Fruit fly (Drosophila melanogaster) whole organism, embryonic: ENCODE data around the gene CG7912.
A peak's percentile ranks its signal among the peaks of the same experiment; 100 is the strongest.

Experiments used
- Abd-B ChIP-seq: fragments of 200-800 bp; sonication (Bioruptor generic); optimal IDR thresholded peaks from 2 replicates; lab custom pipeline; 2018; ENCODE audit warnings: missing biosample characterization, mild to moderate bottlenecking, missing genetic modification characterization, moderate library complexity
- Ada2b ChIP-seq: fragments of 200-800 bp; sonication (Bioruptor generic); IDR thresholded peaks from 2 replicates; pipeline ENCODE4 v1.3.6; 2022; ENCODE audit warnings: missing biosample characterization, missing genetic modification characterization
- Bdp1 ChIP-seq: fragments of 200-800 bp; sonication (Bioruptor generic); optimal IDR thresholded peaks from 3 replicates; lab custom pipeline; 2016; ENCODE audit warnings: missing biosample characterization, missing genetic modification characterization
- Bgb ChIP-seq: fragments of 200-800 bp; sonication (Bioruptor generic); IDR thresholded peaks from 2 replicates; pipeline ENCODE4 v1.3.6; 2022; ENCODE audit warnings: missing biosample characterization, missing genetic modification characterization; ENCODE audit not compliant: partially characterized antibody
- CG11695 ChIP-seq: fragments of 200-800 bp; sonication (Bioruptor generic); IDR thresholded peaks from 3 replicates; pipeline ENCODE4 v1.3.6; 2022; ENCODE audit warnings: missing biosample characterization, missing genetic modification characterization
- CG13775 ChIP-seq: fragments of 200-800 bp; sonication (Bioruptor generic); optimal IDR thresholded peaks from 3 replicates; lab custom pipeline; 2017; ENCODE audit warnings: missing biosample characterization, mild to moderate bottlenecking, missing genetic modification characterization
- CG14014 ChIP-seq: fragments of 200-800 bp; sonication (Bioruptor generic); IDR thresholded peaks from 2 replicates; pipeline ENCODE4 v1.3.6; 2022; ENCODE audit warnings: missing biosample characterization, missing genetic modification characterization
- CG16779 ChIP-seq: fragments of 200-800 bp; sonication (Bioruptor generic); IDR thresholded peaks from 2 replicates; pipeline ENCODE4 v1.3.6; 2022; ENCODE audit warnings: missing biosample characterization, missing genetic modification characterization
- CG16813 ChIP-seq: fragments of 200-800 bp; sonication (Bioruptor generic); IDR thresholded peaks from 3 replicates; pipeline ENCODE4 v1.3.6; 2022; ENCODE audit warnings: missing biosample characterization, missing genetic modification characterization; ENCODE audit not compliant: partially characterized antibody
- CG17829 ChIP-seq: fragments of 200-800 bp; optimal IDR thresholded peaks from 2 replicates; lab custom pipeline; 2019; ENCODE audit warnings: missing biosample characterization, mild to moderate bottlenecking, missing genetic modification characterization, moderate library complexity
- CG2889 ChIP-seq: fragments of 200-800 bp; sonication (Bioruptor generic); IDR thresholded peaks from 3 replicates; pipeline ENCODE4 v1.3.6; 2022; ENCODE audit warnings: missing biosample characterization, missing genetic modification characterization
- CG3065 ChIP-seq: fragments of 200-800 bp; sonication (Bioruptor generic); optimal IDR thresholded peaks from 2 replicates; lab custom pipeline; 2016; ENCODE audit warnings: missing biosample characterization, missing genetic modification characterization
- CG32532 ChIP-seq: fragments of 200-800 bp; sonication (Bioruptor generic); IDR thresholded peaks from 2 replicates; pipeline ENCODE4 v1.3.6; 2022; ENCODE audit warnings: missing biosample characterization, missing genetic modification characterization
- CG33557 ChIP-seq: fragments of 200-800 bp; sonication (Bioruptor generic); optimal IDR thresholded peaks from 2 replicates; lab custom pipeline; 2019; ENCODE audit warnings: missing biosample characterization, mild to moderate bottlenecking, missing genetic modification characterization, moderate library complexity
- CG3407 ChIP-seq: fragments of 200-800 bp; sonication (Bioruptor generic); optimal IDR thresholded peaks from 2 replicates; lab custom pipeline; 2018; ENCODE audit warnings: missing biosample characterization, mild to moderate bottlenecking, missing genetic modification characterization
- CG3726 ChIP-seq: fragments of 200-800 bp; sonication (Bioruptor generic); IDR thresholded peaks from 3 replicates; pipeline ENCODE4, ENCODE4 v1.3.6; 2022; ENCODE audit warnings: missing biosample characterization, missing genetic modification characterization
- CG4282 ChIP-seq: fragments of 200-800 bp; sonication (Bioruptor generic); optimal IDR thresholded peaks from 2 replicates; lab custom pipeline; 2016; ENCODE audit warnings: missing biosample characterization, missing genetic modification characterization
- CG4707 ChIP-seq: fragments of 200-800 bp; sonication (Bioruptor generic); optimal IDR thresholded peaks from 2 replicates; lab custom pipeline; 2018; ENCODE audit warnings: missing biosample characterization, mild to moderate bottlenecking, missing genetic modification characterization, moderate library complexity
- CG6854 ChIP-seq: fragments of 200-800 bp; sonication (Bioruptor generic); optimal IDR thresholded peaks from 3 replicates; lab custom pipeline; 2017; ENCODE audit warnings: missing biosample characterization, mild to moderate bottlenecking, missing genetic modification characterization
- CG7963 ChIP-seq: fragments of 200-800 bp; sonication (Bioruptor generic); IDR thresholded peaks from 3 replicates; pipeline ENCODE4 v1.3.6; 2022; ENCODE audit warnings: missing biosample characterization, missing genetic modification characterization; ENCODE audit not compliant: partially characterized antibody
- CG8290 ChIP-seq, 3 experiments: fragments of 200-800 bp; sonication (Bioruptor generic); optimal IDR thresholded peaks; 2 replicates each; lab custom pipeline; 2016 to 2019; ENCODE audit warnings: missing biosample characterization in 3 of 3, missing genetic modification characterization in 3 of 3, mild to moderate bottlenecking in 2 of 3, moderate library complexity in 1 of 3
- CG9727 ChIP-seq: fragments of 200-800 bp; sonication (Bioruptor generic); optimal IDR thresholded peaks from 3 replicates; lab custom pipeline; 2017; ENCODE audit warnings: missing biosample characterization, mild to moderate bottlenecking, missing genetic modification characterization
- CHES-1-like ChIP-seq: fragments of 200-800 bp; sonication (Bioruptor generic); optimal IDR thresholded peaks from 2 replicates; lab custom pipeline; 2016; ENCODE audit warnings: missing biosample characterization, missing genetic modification characterization
- D ChIP-seq, 2 experiments: fragments of 200-800 bp in 1 of 2; fragments of >200 bp in 1 of 2; sonication (Bioruptor generic) in 1 of 2; optimal IDR thresholded peaks; 2 replicates in 1 of 2; 3 replicates in 1 of 2; lab custom pipeline; 2017; ENCODE audit warnings: mild to moderate bottlenecking in 1 of 2, missing biosample characterization in 1 of 2, missing genetic modification characterization in 1 of 2, missing genetic modification reagents in 1 of 2
- Dbx ChIP-seq: fragments of 200-800 bp; sonication (Bioruptor generic); IDR thresholded peaks from 3 replicates; pipeline ENCODE4 v1.3.6; 2022; ENCODE audit warnings: missing biosample characterization, missing genetic modification characterization
- Deaf1 ChIP-seq: fragments of 200-800 bp; optimal IDR thresholded peaks from 3 replicates; lab custom pipeline; 2019; ENCODE audit warnings: missing biosample characterization, mild to moderate bottlenecking, missing genetic modification characterization, moderate library complexity
- E2f2 ChIP-seq: fragments of 200-800 bp; sonication (Bioruptor generic); IDR thresholded peaks from 2 replicates; pipeline ENCODE4 v1.3.6; 2022; ENCODE audit warnings: missing biosample characterization, missing genetic modification characterization
- Fer3 ChIP-seq: fragments of 200-800 bp; sonication (Bioruptor generic); optimal IDR thresholded peaks from 2 replicates; lab custom pipeline; 2018; ENCODE audit warnings: missing biosample characterization, mild to moderate bottlenecking, missing genetic modification characterization, moderate library complexity
- Lpt ChIP-seq: fragments of >200 bp; optimal IDR thresholded peaks from 2 replicates; lab custom pipeline; 2018; ENCODE audit warnings: missing biosample characterization, missing genetic modification characterization
- Side ChIP-seq: fragments of 200-800 bp; sonication (Bioruptor generic); optimal IDR thresholded peaks from 2 replicates; lab custom pipeline; 2016; ENCODE audit warnings: missing biosample characterization, missing genetic modification characterization
- Sin3A ChIP-seq: fragments of >200 bp; optimal IDR thresholded peaks from 2 replicates; lab custom pipeline; 2018
- Usf ChIP-seq: fragments of 200-800 bp; sonication (Bioruptor generic); optimal IDR thresholded peaks from 2 replicates; lab custom pipeline; 2017; ENCODE audit warnings: missing genotype, missing biosample characterization, missing genetic modification characterization
- cas ChIP-seq: fragments of 200-800 bp; sonication (Bioruptor generic); IDR thresholded peaks from 2 replicates; pipeline ENCODE4 v1.3.6; 2022; ENCODE audit warnings: missing biosample characterization, missing genetic modification characterization
- chinmo ChIP-seq: fragments of 200-800 bp; sonication (Bioruptor generic); IDR thresholded peaks from 4 replicates; pipeline ENCODE4 v1.3.6; 2022; ENCODE audit warnings: missing biosample characterization, missing genetic modification characterization; ENCODE audit not compliant: partially characterized antibody
- corto ChIP-seq: fragments of 200-800 bp; sonication (Bioruptor generic); optimal IDR thresholded peaks from 2 replicates; lab custom pipeline; 2016; ENCODE audit warnings: missing biosample characterization, mild to moderate bottlenecking, missing genetic modification characterization, moderate library complexity
- fd64A ChIP-seq: fragments of 200-800 bp; sonication (Bioruptor generic); optimal IDR thresholded peaks from 3 replicates; lab custom pipeline; 2018; ENCODE audit warnings: missing biosample characterization, mild to moderate bottlenecking, missing genetic modification characterization
- gcm ChIP-seq: fragments of 200-800 bp; sonication (Bioruptor generic); optimal IDR thresholded peaks from 2 replicates; lab custom pipeline; 2019; ENCODE audit warnings: missing biosample characterization, mild to moderate bottlenecking, missing genetic modification characterization, moderate library complexity
- gsb-n ChIP-seq: fragments of 200-800 bp; sonication (Bioruptor generic); optimal IDR thresholded peaks from 3 replicates; lab custom pipeline; 2018; ENCODE audit warnings: missing biosample characterization, mild to moderate bottlenecking, missing genetic modification characterization
- ind ChIP-seq: fragments of 200-800 bp; sonication (Bioruptor generic); optimal IDR thresholded peaks from 3 replicates; lab custom pipeline; 2016; ENCODE audit warnings: missing biosample characterization, missing genetic modification characterization
- lola ChIP-seq, 3 experiments: fragments of >200 bp in 2 of 3; fragments of 200-800 bp in 1 of 3; sonication (Bioruptor generic) in 1 of 3; optimal IDR thresholded peaks; 2 replicates each; lab custom pipeline; 2017 to 2019; ENCODE audit warnings: missing biosample characterization in 3 of 3, missing genetic modification characterization in 3 of 3, mild to moderate bottlenecking in 1 of 3, moderate library complexity in 1 of 3
- lov ChIP-seq, 2 experiments: fragments of 200-800 bp in 1 of 2; fragments of >200 bp in 1 of 2; sonication (Bioruptor generic) in 1 of 2; IDR thresholded peaks in 1 of 2; optimal IDR thresholded peaks in 1 of 2; 2 replicates in 1 of 2; 3 replicates in 1 of 2; pipeline versions ENCODE4 v1.3.6 to Lab custom; 2017 to 2022; ENCODE audit warnings: missing biosample characterization in 1 of 2, missing genetic modification characterization in 1 of 2
- pb ChIP-seq: fragments of 200-800 bp; sonication (Bioruptor generic); optimal IDR thresholded peaks from 3 replicates; lab custom pipeline; 2016; ENCODE audit warnings: missing biosample characterization, missing genetic modification characterization
- scrt ChIP-seq: fragments of 200-800 bp; sonication (Bioruptor generic); optimal IDR thresholded peaks from 2 replicates; lab custom pipeline; 2018; ENCODE audit warnings: missing biosample characterization, mild to moderate bottlenecking, missing genetic modification characterization, moderate library complexity
- sima ChIP-seq: fragments of 200-800 bp; sonication (Bioruptor generic); optimal IDR thresholded peaks from 2 replicates; lab custom pipeline; 2016; ENCODE audit warnings: missing biosample characterization, missing genetic modification characterization
- slou ChIP-seq: fragments of 200-800 bp; sonication (Bioruptor generic); optimal IDR thresholded peaks from 3 replicates; lab custom pipeline; 2016; ENCODE audit warnings: missing biosample characterization, missing genetic modification characterization
- sna ChIP-seq: fragments of 200-800 bp; sonication (Bioruptor generic); IDR thresholded peaks from 2 replicates; pipeline ENCODE4 v1.3.6; 2022; ENCODE audit warnings: missing biosample characterization, missing genetic modification characterization; ENCODE audit not compliant: partially characterized antibody
- zfh1 ChIP-seq: fragments of 200-800 bp; sonication (Bioruptor generic); IDR thresholded peaks from 3 replicates; pipeline ENCODE4 v1.3.6; 2022; ENCODE audit warnings: missing biosample characterization, missing genetic modification characterization

CG7912 gene

DNA sequence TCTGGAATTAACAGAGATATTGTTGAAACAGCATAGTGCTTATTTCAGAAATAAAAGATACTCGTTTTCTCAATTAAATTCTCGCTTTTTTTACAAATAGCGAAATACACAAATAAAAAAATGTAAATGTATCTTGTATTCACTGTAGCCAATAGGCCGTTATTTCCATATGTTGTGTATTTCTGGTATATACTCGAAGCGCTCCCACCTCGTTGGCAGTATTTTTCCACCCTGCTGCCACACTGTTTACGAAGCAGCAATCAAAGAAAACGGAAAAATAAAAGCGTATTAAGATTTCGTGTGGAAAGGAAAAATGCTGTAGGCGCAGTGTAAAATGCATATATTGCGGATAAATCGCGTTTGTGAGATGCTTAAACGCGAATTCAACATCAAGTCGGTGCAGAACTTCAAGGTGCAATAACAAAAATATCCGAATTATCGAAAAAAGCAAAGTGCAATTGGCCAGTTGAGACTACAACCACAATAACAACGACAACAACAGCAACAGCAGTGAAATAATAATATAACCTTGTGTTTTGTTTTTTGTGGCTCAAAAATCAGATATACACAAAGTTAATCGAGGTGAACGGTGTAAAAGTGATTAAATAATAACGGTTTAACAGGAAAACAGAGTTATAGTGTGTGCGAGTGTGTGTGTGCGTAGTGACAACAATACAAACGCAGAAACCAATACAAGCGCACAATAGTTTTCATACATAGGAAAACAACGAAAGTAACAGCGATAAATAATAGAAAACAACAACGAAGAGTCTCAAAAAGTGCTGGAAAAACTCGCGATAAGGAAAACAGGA, 49.3 kb upstream of the CG7912 start, which contains the start of gene sima (continued):
- TF ChIP-seq cas (peak; percentile 17; the same call in 1 of the 2 replicates), Bdp1 (GFP tag; lab: Kevin White, UChicago) (no peak), CG4282 (GFP tag; lab: Kevin White, UChicago) (no peak), CG32532 (GFP tag; lab: Robert Waterston, UW) (peak; percentile 61), CG4707 (GFP tag; lab: Kevin White, UChicago) (no peak), zfh1 (GFP tag; lab: Robert Waterston, UW) (0 out of 3 replicates have a peak, but pooled peaks have one; percentile 32), scrt (GFP tag; lab: Kevin White, UChicago) (peak; percentile 5), lov (optimal IDR thresholded peaks at IDR 0.05; lab: Kevin White, UChicago) (no peak), lov (GFP tag; IDR thresholded peaks at IDR 0.05; lab: Robert Waterston, UW) (no peak), lola (GFP tag; optimal IDR thresholded peaks at IDR 0.05; lab: Kevin White, UChicago) (no peak), CG9727 (GFP tag; lab: Kevin White, UChicago) (peak; percentile 5), CG7963 (GFP tag; lab: Robert Waterston, UW) (no peak), CG13775 (GFP tag; lab: Kevin White, UChicago) (no peak), CG3407 (GFP tag; lab: Kevin White, UChicago) (no peak), D (optimal IDR thresholded peaks at IDR 0.05; lab: Kevin White, UChicago) (no peak), D (GFP tag; optimal IDR thresholded peaks at IDR 0.05; lab: Kevin White, UChicago) (no peak), CG33557 (GFP tag; lab: Kevin White, UChicago) (no peak), slou (GFP tag; lab: Kevin White, UChicago) (no peak), Abd-B (GFP tag; lab: Kevin White, UChicago) (peak; percentile 43), sna (GFP tag; lab: Robert Waterston, UW) (no peak), gsb-n (tag; lab: Kevin White, UChicago) (peak; percentile 35), ind (GFP tag; lab: Kevin White, UChicago) (peak; percentile 17), Lpt (GFP tag; lab: Kevin White, UChicago) (no peak), chinmo (peak; percentile 87; the same call in 2 of the 4 replicates), CG3726 (GFP tag; lab: Robert Waterston, UW) (no peak), Ada2b (GFP tag; lab: Robert Waterston, UW) (peak; percentile 59), CG8290 (GFP tag; optimal IDR thresholded peaks at IDR 0.05; lab: Kevin White, UChicago) (no peak), CG8290 (tag; optimal IDR thresholded peaks at IDR 0.05; lab: Kevin White, UChicago) (peak in 1 of 2 experiments; percentile 66), Usf (GFP tag; lab: Kevin White, UChicago) (no peak), Deaf1 (tag; lab: Kevin White, UChicago) (peak; percentile 30), CG14014 (0 out of 2 replicates have a peak, but pooled peaks have one; percentile 31), CG2889 (GFP tag; lab: Robert Waterston, UW) (no peak), gcm (GFP tag; lab: Kevin White, UChicago) (no peak), CG6854 (GFP tag; lab: Kevin White, UChicago) (peak; percentile 27), Fer3 (peak; percentile 12), CG17829 (peak; percentile 38), CHES-1-like (no peak), Side (GFP tag; lab: Kevin White, UChicago) (no peak), pb (GFP tag; lab: Kevin White, UChicago) (no peak), E2f2 (GFP tag; lab: Robert Waterston, UW) (peak; percentile 28; the same call in 1 of the 2 replicates), corto (GFP tag; lab: Kevin White, UChicago) (no peak), Dbx (no peak), CG16779 (GFP tag; lab: Robert Waterston, UW) (no peak), fd64A (GFP tag; lab: Kevin White, UChicago) (no peak), CG16813 (GFP tag; lab: Robert Waterston, UW) (no peak), sima (GFP tag; lab: Kevin White, UChicago) (no peak), Sin3A (lab: Kevin White, UChicago) (peak; percentile 49), Bgb (peak; percentile 31), CG11695 (GFP tag; lab: Robert Waterston, UW) (0 out of 3 replicates have a peak, but pooled peaks have one; percentile 34), CG3065 (GFP tag; lab: Kevin White, UChicago) (no peak)
